Fruit fly (Drosophila melanogaster) whole organism, embryonic: Measurements from ENCODE around the gene CG5157.

Experiments
- CG12744 ChIP-seq: fragments of 200-800 bp; sonication (Bioruptor generic); optimal IDR thresholded peaks from 2 replicates; lab custom pipeline; 2016; ENCODE audit warnings: missing biosample characterization, missing genetic modification characterization
- CG16779 ChIP-seq: fragments of 200-800 bp; sonication (Bioruptor generic); IDR thresholded peaks from 2 replicates; pipeline ENCODE4 v1.3.6; 2022; ENCODE audit warnings: missing biosample characterization, missing genetic modification characterization
- CG18764 ChIP-seq: fragments of 200-800 bp; sonication (Bioruptor generic); optimal IDR thresholded peaks from 3 replicates; lab custom pipeline; 2016; ENCODE audit warnings: missing biosample characterization, missing genetic modification characterization
- CG3847 ChIP-seq: fragments of 200-800 bp; sonication (Bioruptor generic); IDR thresholded peaks from 2 replicates; pipeline ENCODE4 v1.3.6; 2022; ENCODE audit warnings: missing biosample characterization, missing genetic modification characterization
- CG7963 ChIP-seq: fragments of 200-800 bp; sonication (Bioruptor generic); IDR thresholded peaks from 3 replicates; pipeline ENCODE4 v1.3.6; 2022; ENCODE audit warnings: missing biosample characterization, missing genetic modification characterization; ENCODE audit not compliant: partially characterized antibody
- Fer2 ChIP-seq: fragments of 200-800 bp; sonication (Bioruptor generic); optimal IDR thresholded peaks from 2 replicates; lab custom pipeline; 2018; ENCODE audit warnings: missing biosample characterization, mild to moderate bottlenecking, missing genetic modification characterization, moderate library complexity
- GATAe ChIP-seq: fragments of 200-800 bp; sonication (Bioruptor generic); conservative IDR thresholded peaks from 2 replicates; pipeline ENCODE4 v1.3.6; 2022; ENCODE audit warnings: missing biosample characterization, missing genetic modification characterization
- Mrtf ChIP-seq: fragments of 200-800 bp; sonication (Bioruptor generic); IDR thresholded peaks from 3 replicates; pipeline ENCODE4 v1.3.6; 2022; ENCODE audit warnings: missing biosample characterization, missing genetic modification characterization
- Vsx1 ChIP-seq: fragments of 200-800 bp; sonication (Bioruptor generic); optimal IDR thresholded peaks from 2 replicates; lab custom pipeline; 2017; ENCODE audit warnings: missing biosample characterization, mild to moderate bottlenecking, missing genetic modification characterization, missing genetic modification reagents
- disco-r ChIP-seq: fragments of 200-800 bp; sonication (Bioruptor generic); optimal IDR thresholded peaks from 2 replicates; lab custom pipeline; 2016; ENCODE audit warnings: missing biosample characterization, missing genetic modification characterization

Gene CG5157

DNA sequence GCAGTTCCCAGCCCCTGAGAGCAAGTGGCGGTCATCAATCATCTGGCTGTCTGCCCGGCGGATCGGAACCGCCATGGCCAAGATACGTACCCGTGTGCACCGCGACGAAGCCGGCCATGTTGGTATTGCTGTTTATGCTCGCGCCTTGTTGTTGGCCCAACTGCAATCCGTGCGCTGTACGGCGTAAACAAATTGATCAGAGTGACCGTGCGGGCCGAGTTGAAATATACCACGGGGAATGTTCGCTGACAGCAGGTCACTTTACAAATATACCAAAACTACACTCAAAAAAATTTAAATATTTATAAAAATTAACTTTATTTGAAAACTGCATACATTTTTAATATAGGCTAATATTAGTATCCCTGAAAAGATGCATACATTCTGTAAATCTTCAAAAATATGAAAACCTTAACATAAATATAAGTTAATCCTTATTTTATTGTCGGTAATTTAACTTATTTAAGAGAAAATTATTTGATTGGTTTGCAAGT, 50.3 kb downstream of the CG5157 start, which contains the start of gene Tasp1 (continued):
- TF ChIP-seq Vsx1 (no peak), CG3847 (GFP tag; lab: Robert Waterston, UW) (peak; percentile 56), CG18764 (GFP tag; lab: Kevin White, UChicago) (peak; percentile 27), CG16779 (no peak), disco-r (GFP tag; lab: Kevin White, UChicago) (no peak), Fer2 (peak; percentile 10), Mrtf (GFP tag; lab: Robert Waterston, UW) (no peak), CG12744 (GFP tag; lab: Kevin White, UChicago) (no peak), CG7963 (GFP tag; lab: Robert Waterston, UW) (no peak), GATAe (GFP tag; lab: Robert Waterston, UW) (no peak)
